Fruit fly (Drosophila melanogaster) whole organism, embryonic: Measurements from ENCODE around the gene CG1774.

Source experiments
- Abd-B ChIP-seq: fragments of 200-800 bp; sonication (Bioruptor generic); optimal IDR thresholded peaks from 2 replicates; lab custom pipeline; 2018; ENCODE audit warnings: missing biosample characterization, mild to moderate bottlenecking, missing genetic modification characterization, moderate library complexity
- B-H2 ChIP-seq: fragments of 200-800 bp; sonication (Bioruptor generic); optimal IDR thresholded peaks from 2 replicates; lab custom pipeline; 2018; ENCODE audit warnings: missing biosample characterization, mild to moderate bottlenecking, missing genetic modification characterization
- CG1024 ChIP-seq: fragments of 200-800 bp; sonication (Bioruptor generic); IDR thresholded peaks from 2 replicates; pipeline ENCODE4 v1.3.6; 2022; ENCODE audit warnings: missing biosample characterization, missing genetic modification characterization
- CG10267 ChIP-seq: fragments of 200-800 bp; sonication (Bioruptor generic); optimal IDR thresholded peaks from 2 replicates; lab custom pipeline; 2018; ENCODE audit warnings: missing biosample characterization, mild to moderate bottlenecking, missing genetic modification characterization, moderate library complexity
- CG10543 ChIP-seq: fragments of 200-800 bp; sonication (Bioruptor generic); optimal IDR thresholded peaks from 3 replicates; lab custom pipeline; 2017; ENCODE audit warnings: missing biosample characterization, mild to moderate bottlenecking, missing genetic modification characterization, moderate library complexity
- CG11695 ChIP-seq: fragments of 200-800 bp; sonication (Bioruptor generic); IDR thresholded peaks from 3 replicates; pipeline ENCODE4 v1.3.6; 2022; ENCODE audit warnings: missing biosample characterization, missing genetic modification characterization
- CG12299 ChIP-seq: fragments of 200-800 bp; sonication (Bioruptor generic); optimal IDR thresholded peaks from 2 replicates; lab custom pipeline; 2018; ENCODE audit warnings: missing biosample characterization, mild to moderate bottlenecking, missing genetic modification characterization
- CG15011 ChIP-seq: fragments of 200-800 bp; sonication (Bioruptor generic); optimal IDR thresholded peaks from 3 replicates; lab custom pipeline; 2018; ENCODE audit warnings: missing biosample characterization, mild to moderate bottlenecking, missing genetic modification characterization
- CG1529 ChIP-seq: fragments of 200-800 bp; sonication (Bioruptor generic); optimal IDR thresholded peaks from 3 replicates; lab custom pipeline; 2018; ENCODE audit warnings: missing biosample characterization, missing genetic modification characterization
- CG15601 ChIP-seq: fragments of 200-800 bp; sonication (Bioruptor generic); optimal IDR thresholded peaks from 3 replicates; lab custom pipeline; 2019; ENCODE audit warnings: missing biosample characterization, mild to moderate bottlenecking, missing genetic modification characterization, moderate library complexity
- CG1602 ChIP-seq: fragments of 200-800 bp; sonication (Bioruptor generic); optimal IDR thresholded peaks from 3 replicates; lab custom pipeline; 2016; ENCODE audit warnings: missing biosample characterization, missing genetic modification characterization
- CG16863 ChIP-seq: fragments of 200-800 bp; sonication (Bioruptor generic); optimal IDR thresholded peaks from 3 replicates; lab custom pipeline; 2016; ENCODE audit warnings: missing biosample characterization, missing genetic modification characterization
- CG17186 ChIP-seq: fragments of 200-800 bp; sonication (Bioruptor generic); optimal IDR thresholded peaks from 3 replicates; lab custom pipeline; 2017; ENCODE audit warnings: missing biosample characterization, missing genetic modification reagents, missing genetic modification characterization
- CG17359 ChIP-seq: fragments of 200-800 bp; sonication (Bioruptor generic); optimal IDR thresholded peaks from 3 replicates; lab custom pipeline; 2018; ENCODE audit warnings: missing biosample characterization, mild to moderate bottlenecking, missing genetic modification characterization, moderate library complexity
- CG17385 ChIP-seq: fragments of 200-800 bp; sonication (Bioruptor generic); optimal IDR thresholded peaks from 3 replicates; lab custom pipeline; 2018; ENCODE audit warnings: missing biosample characterization, mild to moderate bottlenecking, missing genetic modification characterization
- CG2875 ChIP-seq: fragments of 200-800 bp; sonication (Bioruptor generic); optimal IDR thresholded peaks from 2 replicates; lab custom pipeline; 2017; ENCODE audit warnings: missing biosample characterization, mild to moderate bottlenecking, missing genetic modification characterization, missing genetic modification reagents
- CG33557 ChIP-seq: fragments of 200-800 bp; sonication (Bioruptor generic); optimal IDR thresholded peaks from 2 replicates; lab custom pipeline; 2019; ENCODE audit warnings: missing biosample characterization, mild to moderate bottlenecking, missing genetic modification characterization, moderate library complexity
- CG6175 ChIP-seq: fragments of 200-800 bp; sonication (Bioruptor generic); IDR thresholded peaks from 3 replicates; pipeline ENCODE4 v1.3.6; 2022; ENCODE audit warnings: missing biosample characterization, missing genetic modification characterization
- CG6254 ChIP-seq: fragments of 200-800 bp; sonication (Bioruptor generic); optimal IDR thresholded peaks from 3 replicates; lab custom pipeline; 2017; ENCODE audit warnings: mild to moderate bottlenecking, missing biosample characterization, missing genetic modification reagents, missing genetic modification characterization
- CG9727 ChIP-seq: fragments of 200-800 bp; sonication (Bioruptor generic); optimal IDR thresholded peaks from 3 replicates; lab custom pipeline; 2017; ENCODE audit warnings: missing biosample characterization, mild to moderate bottlenecking, missing genetic modification characterization
- CTCF ChIP-seq: fragments of 200-800 bp; sonication (Bioruptor generic); optimal IDR thresholded peaks from 2 replicates; lab custom pipeline; 2017; ENCODE audit warnings: missing biosample characterization, mild to moderate bottlenecking, missing genetic modification characterization, moderate library complexity
- Doc3 ChIP-seq: fragments of 200-800 bp; sonication (Bioruptor generic); IDR thresholded peaks from 3 replicates; pipeline ENCODE4 v1.3.6; 2022; ENCODE audit warnings: missing biosample characterization, missing genetic modification characterization; ENCODE audit not compliant: partially characterized antibody
- Drgx ChIP-seq: fragments of 200-800 bp; sonication (Bioruptor generic); IDR thresholded peaks from 2 replicates; pipeline ENCODE4 v1.3.6; 2022; ENCODE audit warnings: missing biosample characterization, missing genetic modification characterization
- E2f1 ChIP-seq: fragments of 200-800 bp; sonication (Bioruptor generic); IDR thresholded peaks from 2 replicates; pipeline ENCODE4 v1.3.6; 2022; ENCODE audit warnings: missing biosample characterization, missing genetic modification characterization
- Eip74EF ChIP-seq, 2 experiments: fragments of 200-800 bp in 1 of 2; fragments of >200 bp in 1 of 2; sonication (Bioruptor generic) in 1 of 2; optimal IDR thresholded peaks; 2 replicates each; lab custom pipeline; 2017 to 2019; ENCODE audit warnings: missing biosample characterization in 2 of 2, missing genetic modification characterization in 2 of 2, mild to moderate bottlenecking in 1 of 2, moderate library complexity in 1 of 2
- HHEX ChIP-seq: fragments of 200-800 bp; sonication (Bioruptor generic); optimal IDR thresholded peaks from 3 replicates; lab custom pipeline; 2017; ENCODE audit warnings: missing biosample characterization, mild to moderate bottlenecking, missing genetic modification characterization, missing genetic modification reagents
- HLH3B ChIP-seq: fragments of 200-800 bp; sonication (Bioruptor generic); IDR thresholded peaks from 2 replicates; pipeline ENCODE4 v1.3.6; 2022; ENCODE audit warnings: missing biosample characterization, missing genetic modification characterization
- Hr3 ChIP-seq: fragments of 200-800 bp; sonication (Bioruptor generic); optimal IDR thresholded peaks from 3 replicates; lab custom pipeline; 2016; ENCODE audit warnings: missing biosample characterization, missing genetic modification characterization
- Lim3 ChIP-seq: fragments of 200-800 bp; sonication (Bioruptor generic); IDR thresholded peaks from 2 replicates; pipeline ENCODE4 v1.3.6; 2022; ENCODE audit warnings: missing biosample characterization, missing genetic modification characterization
- Lpt ChIP-seq: fragments of >200 bp; optimal IDR thresholded peaks from 2 replicates; lab custom pipeline; 2018; ENCODE audit warnings: missing biosample characterization, missing genetic modification characterization
- Mrtf ChIP-seq: fragments of 200-800 bp; sonication (Bioruptor generic); IDR thresholded peaks from 3 replicates; pipeline ENCODE4 v1.3.6; 2022; ENCODE audit warnings: missing biosample characterization, missing genetic modification characterization
- Oaz ChIP-seq: fragments of 200-800 bp; sonication (Bioruptor generic); IDR thresholded peaks from 2 replicates; pipeline ENCODE4 v1.3.6; 2022; ENCODE audit warnings: missing biosample characterization, missing genetic modification characterization
- Pdp1 ChIP-seq, 2 experiments: fragments of 200-800 bp; sonication (Bioruptor generic); optimal IDR thresholded peaks; 3 replicates each; lab custom pipeline; 2016; ENCODE audit warnings: missing biosample characterization in 2 of 2, missing genetic modification characterization in 2 of 2, mild to moderate bottlenecking in 1 of 2, moderate library complexity in 1 of 2
- Rfx ChIP-seq: fragments of 200-800 bp; sonication (Bioruptor generic); IDR thresholded peaks from 2 replicates; pipeline ENCODE4 v1.3.6; 2022; ENCODE audit warnings: missing biosample characterization, missing genetic modification characterization
- Scr ChIP-seq: fragments of 200-800 bp; sonication (Bioruptor generic); IDR thresholded peaks from 2 replicates; pipeline ENCODE4 v1.3.6; 2022; ENCODE audit warnings: missing biosample characterization, missing genetic modification characterization; ENCODE audit not compliant: partially characterized antibody
- Spps ChIP-seq: fragments of 200-800 bp; sonication (Bioruptor generic); optimal IDR thresholded peaks from 2 replicates; lab custom pipeline; 2018; ENCODE audit warnings: missing biosample characterization, mild to moderate bottlenecking, missing genetic modification characterization
- Taf1 ChIP-seq: fragments of 200-800 bp; sonication (Bioruptor generic); IDR thresholded peaks from 2 replicates; pipeline ENCODE4 v1.3.6; 2022; ENCODE audit warnings: missing biosample characterization, missing genetic modification characterization
- ac ChIP-seq: fragments of 200-800 bp; sonication (Bioruptor generic); optimal IDR thresholded peaks from 3 replicates; lab custom pipeline; 2017; ENCODE audit warnings: missing biosample characterization, mild to moderate bottlenecking, missing genetic modification characterization
- az2 ChIP-seq: fragments of 200-800 bp; sonication (Bioruptor generic); optimal IDR thresholded peaks from 3 replicates; lab custom pipeline; 2016; ENCODE audit warnings: missing biosample characterization, missing genetic modification characterization
- cg ChIP-seq: fragments of 200-800 bp; sonication (Bioruptor generic); optimal IDR thresholded peaks from 3 replicates; lab custom pipeline; 2019; ENCODE audit warnings: missing biosample characterization, mild to moderate bottlenecking, missing genetic modification characterization, moderate library complexity
- chm ChIP-seq: fragments of 200-800 bp; sonication (Bioruptor generic); IDR thresholded peaks from 2 replicates; pipeline ENCODE4 v1.3.6; 2022; ENCODE audit warnings: missing biosample characterization, missing genetic modification characterization
- dati ChIP-seq: fragments of 200-800 bp; sonication (Bioruptor generic); IDR thresholded peaks from 2 replicates; pipeline ENCODE4 v1.3.6; 2022; ENCODE audit warnings: missing biosample characterization, missing genetic modification characterization
- dimm ChIP-seq: fragments of 200-800 bp; sonication (Bioruptor generic); IDR thresholded peaks from 2 replicates; pipeline ENCODE4 v1.3.6; 2022; ENCODE audit warnings: missing biosample characterization, missing genetic modification characterization
- ewg ChIP-seq: fragments of 200-800 bp; sonication (Bioruptor generic); optimal IDR thresholded peaks from 3 replicates; lab custom pipeline; 2017; ENCODE audit warnings: mild to moderate bottlenecking, missing biosample characterization, missing genetic modification reagents, missing genetic modification characterization
- jing ChIP-seq: fragments of 200-800 bp; sonication (Bioruptor generic); optimal IDR thresholded peaks from 2 replicates; lab custom pipeline; 2018; ENCODE audit warnings: missing biosample characterization, mild to moderate bottlenecking, missing genetic modification characterization
- lab ChIP-seq: fragments of 200-800 bp; sonication (Bioruptor generic); optimal IDR thresholded peaks from 3 replicates; lab custom pipeline; 2017; ENCODE audit warnings: missing biosample characterization, missing genetic modification characterization, mild to moderate bottlenecking, moderate library complexity, missing genetic modification reagents
- nmo ChIP-seq: fragments of 200-800 bp; sonication (Bioruptor generic); optimal IDR thresholded peaks from 2 replicates; lab custom pipeline; 2018; ENCODE audit warnings: missing biosample characterization, mild to moderate bottlenecking, missing genetic modification characterization, moderate library complexity
- pum ChIP-seq: fragments of 200-800 bp; sonication (Bioruptor generic); optimal IDR thresholded peaks from 2 replicates; lab custom pipeline; 2016; ENCODE audit warnings: missing biosample characterization, missing genetic modification characterization
- repo ChIP-seq: fragments of 200-800 bp; sonication (Bioruptor generic); optimal IDR thresholded peaks from 2 replicates; lab custom pipeline; 2016; ENCODE audit warnings: missing biosample characterization, missing genetic modification characterization
- sim ChIP-seq: fragments of 200-800 bp; sonication (Bioruptor generic); IDR thresholded peaks from 2 replicates; pipeline ENCODE4 v1.3.6; 2022; ENCODE audit warnings: missing biosample characterization, missing genetic modification characterization
- tap ChIP-seq: fragments of 200-800 bp; optimal IDR thresholded peaks from 3 replicates; lab custom pipeline; 2019; ENCODE audit warnings: missing biosample characterization, mild to moderate bottlenecking, missing genetic modification characterization, moderate library complexity

Gene CG1774

dm6 chr3R:31566738-31567137 lies 25.9 kb upstream of the CG1774 start (continued):
- no peak for TF ChIP-seq B-H2 (GFP tag; lab: Kevin White, UChicago)
- peak; percentile 68 for TF ChIP-seq CG17359 (tag; lab: Kevin White, UChicago)
- peak; percentile 40; the same call in 1 of the 2 replicates for TF ChIP-seq Rfx (GFP tag; lab: Robert Waterston, UW)
- TF ChIP-seq cg (GFP tag; lab: Kevin White, UChicago) = no peak
- peak in 1 of 2 experiments; percentile 52 for TF ChIP-seq Eip74EF (GFP tag; optimal IDR thresholded peaks at IDR 0.05; lab: Kevin White, UChicago)
- TF ChIP-seq lab (GFP tag; lab: Kevin White, UChicago) = no peak
- TF ChIP-seq E2f1 = peak; percentile 38; the same call in 1 of the 2 replicates
- TF ChIP-seq CG15011 (GFP tag; lab: Kevin White, UChicago) = no peak
- TF ChIP-seq Taf1 = no peak
- peak; percentile 42 for TF ChIP-seq CG16863 (GFP tag; lab: Kevin White, UChicago)
- no peak for TF ChIP-seq Oaz (GFP tag; lab: Robert Waterston, UW)
- no peak for TF ChIP-seq Doc3 (GFP tag; lab: Robert Waterston, UW)
- TF ChIP-seq ac (GFP tag; lab: Kevin White, UChicago) = no peak
- peak; percentile 41 for TF ChIP-seq CG33557 (GFP tag; lab: Kevin White, UChicago)
- TF ChIP-seq CG6175 (GFP tag; lab: Robert Waterston, UW) = no peak
- TF ChIP-seq nmo = peak; percentile 75
- no peak for TF ChIP-seq CTCF
- TF ChIP-seq sim (GFP tag; lab: Robert Waterston, UW) = 0 out of 2 replicates have a peak, but pooled peaks have one; percentile 50
- TF ChIP-seq Spps (tag; lab: Kevin White, UChicago) = peak; percentile 32
- TF ChIP-seq CG10267 (tag; lab: Kevin White, UChicago) = peak; percentile 44
- no peak for TF ChIP-seq CG17186 (GFP tag; lab: Kevin White, UChicago)
- no peak for TF ChIP-seq CG10543
- peak in 1 of 2 experiments; percentile 10 for TF ChIP-seq Pdp1 (GFP tag; optimal IDR thresholded peaks at IDR 0.05; lab: Kevin White, UChicago)
- peak; percentile 15 for TF ChIP-seq CG17385 (GFP tag; lab: Kevin White, UChicago)
- peak; percentile 73 for TF ChIP-seq HLH3B (GFP tag; lab: Robert Waterston, UW)
- TF ChIP-seq CG1024 (GFP tag; lab: Robert Waterston, UW) = peak; percentile 54; the same call in 1 of the 2 replicates
- TF ChIP-seq tap (tag; lab: Kevin White, UChicago) = peak; percentile 31
- TF ChIP-seq jing (GFP tag; lab: Kevin White, UChicago) = peak; percentile 8
- TF ChIP-seq CG1602 = peak; percentile 6
- TF ChIP-seq Lpt = no peak
- peak; percentile 40 for TF ChIP-seq CG2875
- no peak for TF ChIP-seq repo (GFP tag; lab: Kevin White, UChicago)
- peak; percentile 83 for TF ChIP-seq Drgx
- peak; percentile 40 for TF ChIP-seq Hr3 (GFP tag; lab: Kevin White, UChicago)
- TF ChIP-seq Lim3 (GFP tag; lab: Robert Waterston, UW) = no peak
- no peak for TF ChIP-seq chm (GFP tag; lab: Robert Waterston, UW)
- TF ChIP-seq CG1529 (GFP tag; lab: Kevin White, UChicago) = peak; percentile 45
- peak; percentile 35 for TF ChIP-seq ewg (GFP tag; lab: Kevin White, UChicago)
- no peak for TF ChIP-seq Scr (GFP tag; lab: Robert Waterston, UW)
- no peak for TF ChIP-seq CG6254 (GFP tag; lab: Kevin White, UChicago)
- peak; percentile 40 for TF ChIP-seq az2 (GFP tag; lab: Kevin White, UChicago)
- TF ChIP-seq CG11695 = 0 out of 3 replicates have a peak, but pooled peaks have one; percentile 13
- peak; percentile 52 for TF ChIP-seq CG9727
- peak; percentile 61 for TF ChIP-seq CG15601 (tag; lab: Kevin White, UChicago)
- peak; percentile 56; the same call in 1 of the 3 replicates for TF ChIP-seq Mrtf (GFP tag; lab: Robert Waterston, UW)
- 0 out of 2 replicates have a peak, but pooled peaks have one; percentile 17 for TF ChIP-seq dati (GFP tag; lab: Robert Waterston, UW)
- TF ChIP-seq HHEX = peak; percentile 9
- peak; percentile 64 for TF ChIP-seq dimm (GFP tag; lab: Robert Waterston, UW)
- peak; percentile 15 for TF ChIP-seq CG12299 (tag; lab: Kevin White, UChicago)
- TF ChIP-seq Abd-B (GFP tag; lab: Kevin White, UChicago) = peak; percentile 73
- peak; percentile 41 for TF ChIP-seq pum (GFP tag; lab: Kevin White, UChicago)
